Fruit fly (Drosophila melanogaster): ENCODE results near the gene CG32512.
A peak's percentile ranks its signal among the peaks of the same experiment; 100 is the strongest.

The CG32512 gene

DNA sequence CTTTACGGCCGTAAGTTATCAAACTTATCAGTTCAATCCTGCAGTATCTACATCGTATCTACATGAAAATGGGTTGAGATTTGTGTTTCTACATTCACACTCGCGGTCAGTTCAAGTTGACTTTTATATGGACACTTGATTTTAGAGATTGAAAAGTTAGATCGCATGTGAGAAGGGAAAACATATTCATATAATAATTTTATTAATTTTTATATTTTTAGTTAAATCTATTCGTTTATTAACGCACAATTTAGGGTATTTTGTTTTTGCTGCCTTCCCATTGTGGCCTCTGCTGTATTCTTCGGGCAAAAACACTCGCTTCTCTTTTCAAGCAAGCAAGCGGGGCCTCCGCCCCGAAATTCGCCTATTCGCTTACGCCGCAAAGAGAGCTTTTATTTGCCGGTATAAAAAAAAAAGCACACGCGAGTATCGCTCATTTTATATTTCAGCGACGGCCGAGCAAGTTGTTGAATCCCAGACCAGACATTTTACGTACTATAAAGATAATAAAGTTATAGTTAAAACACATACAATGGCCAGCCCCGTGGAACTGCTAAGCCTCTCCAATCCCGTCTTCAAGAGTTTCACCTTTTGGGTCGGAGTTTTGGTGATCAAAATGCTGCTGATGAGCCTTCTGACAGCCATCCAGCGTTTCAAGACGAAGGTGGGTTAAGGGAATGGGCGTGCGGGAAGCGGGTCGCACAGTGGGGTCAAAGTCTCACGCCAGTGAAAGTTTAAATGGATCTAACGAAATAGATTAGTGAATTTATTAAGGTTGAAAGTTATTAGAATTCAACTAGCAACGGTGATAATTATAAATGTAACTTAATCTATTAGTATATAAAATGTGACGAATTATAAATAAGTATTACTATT is 24.5 kb downstream of the CG32512 start (continued):
- peak; percentile 73 for TF ChIP-seq CG12071 (GFP tag; optimal IDR thresholded peaks at IDR 0.05)
- TF ChIP-seq her (GFP tag; optimal IDR thresholded peaks at IDR 0.05): no peak
- TF ChIP-seq cas (GFP tag; IDR thresholded peaks at IDR 0.05): peak; percentile 79
- peak; percentile 46 for TF ChIP-seq CG4854 (GFP tag; optimal IDR thresholded peaks at IDR 0.05)
- TF ChIP-seq CG4707 (GFP tag; optimal IDR thresholded peaks at IDR 0.05): peak; percentile 54
- peak; percentile 88 for TF ChIP-seq CG9727 (GFP tag; optimal IDR thresholded peaks at IDR 0.05)
- no peak for TF ChIP-seq inv (GFP tag; IDR thresholded peaks at IDR 0.05; ENCODE audit: partially characterized antibody)
- no peak for TF ChIP-seq Myb (GFP tag; optimal IDR thresholded peaks at IDR 0.05)
- no peak for TF ChIP-seq HLHmδ (GFP tag; optimal IDR thresholded peaks at IDR 0.05)
- TF ChIP-seq ind (GFP tag; optimal IDR thresholded peaks at IDR 0.05): peak; percentile 82
- peak; percentile 91 for TF ChIP-seq CG6854 (GFP tag; optimal IDR thresholded peaks at IDR 0.05)
- no peak for TF ChIP-seq maf-S (GFP tag; optimal IDR thresholded peaks at IDR 0.05)
- no peak; the same call in 2 of the 3 replicates for TF ChIP-seq sr (GFP tag; IDR thresholded peaks at IDR 0.05)
- peak; percentile 83; the same call in 2 of the 3 replicates for TF ChIP-seq gce (GFP tag; IDR thresholded peaks at IDR 0.05)
- TF ChIP-seq CG13894 (tag; optimal IDR thresholded peaks at IDR 0.05): peak; percentile 86
- TF ChIP-seq Atf3 (GFP tag; optimal IDR thresholded peaks at IDR 0.05): no peak
- TF ChIP-seq sqz (GFP tag; optimal IDR thresholded peaks at IDR 0.05): peak; percentile 84
- TF ChIP-seq CG13296 (GFP tag; optimal IDR thresholded peaks at IDR 0.05): peak; percentile 92
- TF ChIP-seq CG10366 (GFP tag; IDR thresholded peaks at IDR 0.05): peak; percentile 89
- TF ChIP-seq Antp (GFP tag; optimal IDR thresholded peaks at IDR 0.05): peak; percentile 1
- no peak for TF ChIP-seq Doc2 (GFP tag; IDR thresholded peaks at IDR 0.05)
- TF ChIP-seq Neu2 (GFP tag; optimal IDR thresholded peaks at IDR 0.05; ENCODE audit: borderline replicate concordance): no peak
- peak; percentile 87 for TF ChIP-seq CG10267 (tag; optimal IDR thresholded peaks at IDR 0.05)
- TF ChIP-seq Hsf (GFP tag; optimal IDR thresholded peaks at IDR 0.05): peak; percentile 32
- TF ChIP-seq CG6254 (GFP tag; optimal IDR thresholded peaks at IDR 0.05): peak; percentile 83
- no peak for TF ChIP-seq CG4282 (GFP tag; optimal IDR thresholded peaks at IDR 0.05)
- peak; percentile 87 for TF ChIP-seq sisA (GFP tag; IDR thresholded peaks at IDR 0.05)
- peak; percentile 79 for TF ChIP-seq onecut (GFP tag; IDR thresholded peaks at IDR 0.05)
- no peak for TF ChIP-seq CG14860 (GFP tag; IDR thresholded peaks at IDR 0.05; ENCODE audit: partially characterized antibody)
- peak; percentile 82 for TF ChIP-seq Optix (GFP tag; IDR thresholded peaks at IDR 0.05)
- peak; percentile 72 for TF ChIP-seq CG30020 (tag; optimal IDR thresholded peaks at IDR 0.05)
- TF ChIP-seq MESR4 (GFP tag; optimal IDR thresholded peaks at IDR 0.05): peak; percentile 18
- peak; percentile 95 for TF ChIP-seq Fer1 (GFP tag; optimal IDR thresholded peaks at IDR 0.05)
- TF ChIP-seq CG11696 (GFP tag; IDR thresholded peaks at IDR 0.05): peak; percentile 98
- TF ChIP-seq knrl (GFP tag; IDR thresholded peaks at IDR 0.05; ENCODE audit: partially characterized antibody): 0 out of 3 replicates have a peak, but pooled peaks have one; percentile 33
- peak; percentile 60 for TF ChIP-seq CG31365 (tag; optimal IDR thresholded peaks at IDR 0.05)
- 0 out of 2 replicates have a peak, but pooled peaks have one; percentile 24 for TF ChIP-seq unc-4 (GFP tag; IDR thresholded peaks at IDR 0.05; ENCODE audit: partially characterized antibody)
- TF ChIP-seq CG1832 (GFP tag; optimal IDR thresholded peaks at IDR 0.05): no peak
- TF ChIP-seq CG10274 (GFP tag; optimal IDR thresholded peaks at IDR 0.05): peak; percentile 60
- 0 out of 2 replicates have a peak, but pooled peaks have one; percentile 30 for TF ChIP-seq CG13287 (GFP tag; IDR thresholded peaks at IDR 0.05; ENCODE audit: partially characterized antibody)
- TF ChIP-seq ERR (GFP tag; optimal IDR thresholded peaks at IDR 0.05): no peak
- peak; percentile 61 for TF ChIP-seq Taf1 (GFP tag; IDR thresholded peaks at IDR 0.05)
- peak; percentile 1 for TF ChIP-seq CG3065 (GFP tag; optimal IDR thresholded peaks at IDR 0.05)
- peak; percentile 77; the same call in 1 of the 2 replicates for TF ChIP-seq CG4730 (GFP tag; IDR thresholded peaks at IDR 0.05)
- peak; percentile 81 for TF ChIP-seq CG2889 (GFP tag; IDR thresholded peaks at IDR 0.05)
- no peak for TF ChIP-seq fru (optimal IDR thresholded peaks at IDR 0.05)
- TF ChIP-seq scrt (GFP tag; optimal IDR thresholded peaks at IDR 0.05): peak; percentile 82
- peak; percentile 22 for TF ChIP-seq Mad (GFP tag; optimal IDR thresholded peaks at IDR 0.05)
- TF ChIP-seq HLH54F (GFP tag; optimal IDR thresholded peaks at IDR 0.05): no peak

All from whole organism, embryonic.